Fruit fly (Drosophila melanogaster) Kc167 (cell line): ENCODE data around the gene grn.

Experiments used
- Myc ChIP-seq: fragments of >200 bp; optimal IDR thresholded peaks from 2 replicates; lab custom pipeline; 2017; ENCODE audit warnings: missing external identifiers
- Sin3A ChIP-seq: fragments of >200 bp; optimal IDR thresholded peaks from 2 replicates; lab custom pipeline; 2018; ENCODE audit warnings: missing external identifiers
- h ChIP-seq: fragments of >200 bp; optimal IDR thresholded peaks from 3 replicates; lab custom pipeline; 2018; ENCODE audit warnings: missing external identifiers
- insv ChIP-seq: fragments of >200 bp; optimal IDR thresholded peaks from 3 replicates; lab custom pipeline; 2018; ENCODE audit warnings: missing external identifiers
- psq ChIP-seq: fragments of >200 bp; optimal IDR thresholded peaks from 2 replicates; lab custom pipeline; 2017; ENCODE audit warnings: missing external identifiers
- ttk ChIP-seq: sonication (Bioruptor generic); optimal IDR thresholded peaks from 2 replicates; lab custom pipeline; 2017; ENCODE audit warnings: missing external identifiers

- no peak for TF ChIP-seq Myc (lab: Kevin White, UChicago)
- TF ChIP-seq h = no peak
- TF ChIP-seq Sin3A = no peak
- TF ChIP-seq psq (lab: Kevin White, UChicago) = no peak
- TF ChIP-seq ttk (lab: Kevin White, UChicago) = no peak
- no peak for TF ChIP-seq insv (lab: Kevin White, UChicago)
Observed at dm6 chr3R:8223074-8223597, 41.9 kb upstream of the grn start.
